Worm (Caenorhabditis elegans) whole organism, young adult: Measurements from ENCODE around the gene pals-22.

Experiments
- B0336.3 ChIP-seq: fragments of 200-800 bp; sonication (Bioruptor generic); IDR thresholded peaks from 2 replicates; pipeline ENCODE4 v1.3.6; 2022; ENCODE audit warnings: missing genetic modification characterization, missing compliant biosample characterization
- C06A6.2 ChIP-seq: fragments of 200-800 bp; sonication (Bioruptor generic); conservative IDR thresholded peaks from 2 replicates; pipeline ENCODE4 v1.3.6; 2022; ENCODE audit warnings: missing genetic modification characterization, missing compliant biosample characterization
- F10E7.11 ChIP-seq: sonication (generic microtip); optimal IDR thresholded peaks from 2 replicates; lab custom pipeline; 2017; ENCODE audit warnings: mild to moderate bottlenecking, missing genetic modification characterization, moderate library complexity, missing compliant biosample characterization
- F22D6.2 ChIP-seq: sonication (generic microtip); optimal IDR thresholded peaks from 2 replicates; lab custom pipeline; 2016; ENCODE audit warnings: mild to moderate bottlenecking, missing genetic modification characterization, missing compliant biosample characterization
- F37B4.10 ChIP-seq: fragments of 200-800 bp; sonication (Bioruptor generic); IDR thresholded peaks from 2 replicates; pipeline ENCODE4 v1.3.6; 2022; ENCODE audit warnings: missing genetic modification characterization, missing compliant biosample characterization
- F52B5.7 ChIP-seq: sonication (generic microtip); optimal IDR thresholded peaks from 2 replicates; lab custom pipeline; 2016; ENCODE audit warnings: mild to moderate bottlenecking, missing genetic modification characterization, missing compliant biosample characterization
- F57C9.4 ChIP-seq: sonication (generic microtip); optimal IDR thresholded peaks from 2 replicates; lab custom pipeline; 2017; ENCODE audit warnings: mild to moderate bottlenecking, missing genetic modification characterization, missing compliant biosample characterization
- K12H6.12 ChIP-seq: fragments of 200-800 bp; sonication (Bioruptor generic); optimal IDR thresholded peaks from 2 replicates; lab custom pipeline; 2018; ENCODE audit warnings: mild to moderate bottlenecking, missing genetic modification characterization, missing compliant biosample characterization
- Y67H2A.10 ChIP-seq: fragments of 200-800 bp; sonication (Bioruptor generic); conservative IDR thresholded peaks from 2 replicates; pipeline ENCODE4 v1.3.6; 2022; ENCODE audit warnings: missing genetic modification reagents, missing genetic modification characterization, missing compliant biosample characterization
- ZK185.1 ChIP-seq: sonication (generic microtip); optimal IDR thresholded peaks from 2 replicates; lab custom pipeline; 2016; ENCODE audit warnings: mild to moderate bottlenecking, missing genetic modification characterization, missing compliant biosample characterization; ENCODE audit not compliant: poor library complexity, severe bottlenecking
- atf-7 ChIP-seq: sonication (generic microtip); optimal IDR thresholded peaks from 2 replicates; lab custom pipeline; 2017; ENCODE audit warnings: mild to moderate bottlenecking, missing genetic modification characterization, missing compliant biosample characterization
- bed-2 ChIP-seq: fragments of 200-800 bp; sonication (Bioruptor generic); IDR thresholded peaks from 2 replicates; pipeline ENCODE4 v1.3.6; 2022; ENCODE audit warnings: missing genetic modification reagents, missing genetic modification characterization, missing compliant biosample characterization
- ceh-40 ChIP-seq: fragments of 200-800 bp; sonication (Bioruptor generic); IDR thresholded peaks from 2 replicates; pipeline ENCODE4 v1.3.6; 2022; ENCODE audit warnings: missing genetic modification characterization, missing compliant biosample characterization
- chd-7 ChIP-seq: sonication (generic microtip); optimal IDR thresholded peaks from 2 replicates; lab custom pipeline; 2016; ENCODE audit warnings: mild to moderate bottlenecking, missing genetic modification characterization, moderate library complexity, missing compliant biosample characterization
- egrh-3 ChIP-seq: fragments of 200-800 bp; sonication (Bioruptor generic); IDR thresholded peaks from 2 replicates; pipeline ENCODE4 v1.3.6; 2022; ENCODE audit warnings: missing genetic modification reagents, missing genetic modification characterization, missing compliant biosample characterization
- ets-4 ChIP-seq: fragments of 200-800 bp; sonication (Bioruptor generic); optimal IDR thresholded peaks from 2 replicates; lab custom pipeline; 2018; ENCODE audit warnings: mild to moderate bottlenecking, missing genetic modification characterization, missing compliant biosample characterization
- hrde-1 ChIP-seq: sonication (generic microtip); optimal IDR thresholded peaks from 2 replicates; lab custom pipeline; 2016; ENCODE audit warnings: missing genetic modification characterization, mild to moderate bottlenecking, missing compliant biosample characterization, moderate library complexity, missing genotype, missing genetic modification reagents, borderline replicate concordance
- hsf-1 ChIP-seq: fragments of 200-800 bp; sonication (Bioruptor generic); IDR thresholded peaks from 2 replicates; pipeline ENCODE4 v1.3.6; 2022; ENCODE audit warnings: missing genetic modification reagents, missing genetic modification characterization, missing compliant biosample characterization
- lin-26 ChIP-seq: fragments of 200-800 bp; sonication (Bioruptor generic); IDR thresholded peaks from 2 replicates; pipeline ENCODE4 v1.3.6; 2022; ENCODE audit warnings: missing genetic modification reagents, missing genetic modification characterization, missing compliant biosample characterization
- lin-35 ChIP-seq, 3 experiments: fragments of 150-350 bp in 2 of 3; sonication (generic microtip) in 1 of 3; optimal IDR thresholded peaks; 2 replicates each; lab custom pipeline; 2014 to 2018; ENCODE audit warnings: missing biosample characterization in 3 of 3, missing genetic modification characterization in 3 of 3, missing genetic modification reagents in 3 of 3
- lin-54 ChIP-seq: fragments of 200-800 bp; sonication (Bioruptor generic); optimal IDR thresholded peaks from 2 replicates; lab custom pipeline; 2018; ENCODE audit warnings: mild to moderate bottlenecking, missing genetic modification characterization, missing compliant biosample characterization
- mel-28 ChIP-seq: sonication (generic microtip); optimal IDR thresholded peaks from 2 replicates; lab custom pipeline; 2016; ENCODE audit warnings: borderline replicate concordance, mild to moderate bottlenecking, missing genetic modification characterization, missing compliant biosample characterization
- nfya-1 ChIP-seq: sonication (generic microtip); optimal IDR thresholded peaks from 2 replicates; lab custom pipeline; 2017; ENCODE audit warnings: antibody characterized with exemption, missing compliant biosample characterization, missing genetic modification characterization, borderline replicate concordance; ENCODE audit not compliant: insufficient read depth
- nhr-27 ChIP-seq: fragments of 200-800 bp; sonication (Bioruptor generic); optimal IDR thresholded peaks from 2 replicates; lab custom pipeline; 2018; ENCODE audit warnings: mild to moderate bottlenecking, missing genetic modification characterization, moderate library complexity, missing compliant biosample characterization
- nhr-80 ChIP-seq: sonication (generic microtip); optimal IDR thresholded peaks from 2 replicates; lab custom pipeline; 2016; ENCODE audit warnings: missing genetic modification characterization, missing compliant biosample characterization
- rpc-1 ChIP-seq, 2 experiments: fragments of 150-350 bp in 1 of 2; sonication (generic microtip) in 1 of 2; optimal IDR thresholded peaks; 2 replicates each; lab custom pipeline; 2014 to 2018; ENCODE audit warnings: missing biosample characterization in 1 of 2, missing genetic modification characterization in 1 of 2, missing genetic modification reagents in 1 of 2, missing genotype in 1 of 2
- snpc-4 ChIP-seq, 5 experiments: fragments of 150-350 bp in 1 of 5; sonication (generic microtip) in 4 of 5; optimal IDR thresholded peaks; 2 replicates each; lab custom pipeline; 2014 to 2018; ENCODE audit warnings: missing genetic modification characterization in 5 of 5, missing biosample characterization in 3 of 5, antibody characterized with exemption in 2 of 5, mild to moderate bottlenecking in 2 of 5, missing compliant biosample characterization in 2 of 5, missing genotype in 2 of 5, moderate library complexity in 2 of 5, missing genetic modification reagents in 1 of 5
- tbp1 ChIP-seq: fragments of 200-800 bp; sonication (Bioruptor generic); optimal IDR thresholded peaks from 2 replicates; lab custom pipeline; 2018; ENCODE audit warnings: mild to moderate bottlenecking, missing genetic modification characterization, missing compliant biosample characterization
- unc-62 ChIP-seq: fragments of 150-350 bp; optimal IDR thresholded peaks from 2 replicates; lab custom pipeline; 2014; ENCODE audit warnings: missing biosample characterization, missing genetic modification reagents, missing genetic modification characterization
- ztf-18 ChIP-seq: sonication (generic microtip); optimal IDR thresholded peaks from 2 replicates; lab custom pipeline; 2016; ENCODE audit warnings: missing genotype, mild to moderate bottlenecking, missing genetic modification characterization, missing compliant biosample characterization
- ztf-22 ChIP-seq: fragments of 200-800 bp; sonication (Bioruptor generic); optimal IDR thresholded peaks from 2 replicates; lab custom pipeline; 2018; ENCODE audit warnings: mild to moderate bottlenecking, missing genetic modification characterization, moderate library complexity, missing compliant biosample characterization
- ztf-25 ChIP-seq: fragments of 200-800 bp; sonication (Bioruptor generic); IDR thresholded peaks from 2 replicates; pipeline ENCODE4 v1.3.6; 2022; ENCODE audit warnings: missing genetic modification reagents, missing genetic modification characterization, missing compliant biosample characterization
- ztf-3 ChIP-seq: fragments of 200-800 bp; sonication (Bioruptor generic); optimal IDR thresholded peaks from 2 replicates; lab custom pipeline; 2018; ENCODE audit warnings: mild to moderate bottlenecking, missing genetic modification characterization, missing compliant biosample characterization
- ztf-6 ChIP-seq: fragments of 200-800 bp; sonication (Bioruptor generic); IDR thresholded peaks from 2 replicates; pipeline ENCODE4 v1.3.6; 2022; ENCODE audit warnings: missing genetic modification reagents, missing genetic modification characterization, missing compliant biosample characterization

The pals-22 gene

DNA sequence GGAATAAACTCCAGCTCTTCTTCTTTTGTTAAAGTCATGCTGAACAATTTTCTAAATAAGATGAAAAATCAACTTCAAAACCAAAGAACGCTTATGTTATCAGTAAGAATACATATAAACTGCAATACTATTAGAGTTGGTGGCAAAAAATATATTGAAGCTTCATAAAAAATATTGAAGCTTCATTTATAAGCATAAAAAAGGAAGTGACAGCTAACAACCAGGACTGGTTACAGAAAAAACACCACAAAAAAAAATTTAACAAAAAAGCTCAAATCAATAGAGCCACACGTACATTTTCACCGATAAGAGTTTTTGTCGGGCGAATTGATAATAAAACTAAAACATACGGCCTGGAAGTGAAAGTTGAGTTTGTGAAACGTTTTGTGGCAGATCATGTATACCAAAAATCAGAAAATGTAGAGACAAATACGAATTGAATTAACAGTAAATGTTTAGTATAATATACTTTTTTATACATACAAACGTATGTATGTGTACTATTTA lies 15.4 kb downstream of the pals-22 start, which contains the start of gene sqst-5:
Gene sqst-5 (minus strand): TSS at position 51 of the 507 bp plus-strand sequence.
- TF ChIP-seq nhr-27 (tag; lab: Kevin White, UChicago) = no peak
- TF ChIP-seq nhr-80 = peak; percentile 69

- TF ChIP-seq ztf-6 (GFP tag; lab: Robert Waterston, UW) (no peak), C06A6.2 (GFP tag; lab: Robert Waterston, UW) (no peak), B0336.3 (no peak), bed-2 (no peak), ztf-3 (GFP tag; lab: Kevin White, UChicago) (no peak), lin-35 (GFP tag; optimal IDR thresholded peaks at IDR 0.05; lab: Kevin White, UChicago) (no peak), egrh-3 (no peak), nfya-1 (tag; lab: Kevin White, UChicago) (no peak), rpc-1 (optimal IDR thresholded peaks at IDR 0.05; lab: Kevin White, UChicago) (no peak), rpc-1 (tag; optimal IDR thresholded peaks at IDR 0.05; lab: Kevin White, UChicago) (no peak), mel-28 (no peak), hsf-1 (no peak), atf-7 (no peak), F10E7.11 (tag; lab: Kevin White, UChicago) (no peak), ztf-18 (no peak), F57C9.4 (no peak), ceh-40 (GFP tag; lab: Robert Waterston, UW) (no peak), Y67H2A.10 (no peak), ztf-22 (GFP tag; lab: Kevin White, UChicago) (no peak), unc-62 (no peak)
Measured at ce11 chrIII:149132-149531, 16.9 kb downstream of the pals-22 start.

ce11 chrIII:151084-151483 lies 18.9 kb downstream of the pals-22 start:
- TF ChIP-seq ztf-25 (no peak), F37B4.10 (GFP tag; lab: Robert Waterston, UW) (0 out of 2 replicates have a peak, but pooled peaks have one; percentile 51), F52B5.7 (tag; lab: Kevin White, UChicago) (no peak), hrde-1 (tag; lab: Kevin White, UChicago) (no peak), ceh-40 (GFP tag; lab: Robert Waterston, UW) (no peak), lin-35 (GFP tag; optimal IDR thresholded peaks at IDR 0.05; lab: Kevin White, UChicago) (no peak), chd-7 (tag; lab: Kevin White, UChicago) (no peak), lin-54 (no peak), ztf-6 (GFP tag; lab: Robert Waterston, UW) (0 out of 2 replicates have a peak, but pooled peaks have one; percentile 12), K12H6.12 (tag; lab: Kevin White, UChicago) (no peak), snpc-4 (GFP tag; optimal IDR thresholded peaks at IDR 0.05; lab: Kevin White, UChicago) (no peak), snpc-4 (tag; optimal IDR thresholded peaks at IDR 0.05; lab: Kevin White, UChicago) (peak in 2 of 4 experiments; percentile 67 to 85), F22D6.2 (tag; lab: Kevin White, UChicago) (no peak), lin-26 (GFP tag; lab: Robert Waterston, UW) (0 out of 2 replicates have a peak, but pooled peaks have one; percentile 30), Y67H2A.10 (no peak)

- TF ChIP-seq atf-7 (peak; percentile 40), ZK185.1 (tag; lab: Kevin White, UChicago) (no peak), tbp1 (GFP tag; lab: Kevin White, UChicago) (peak; percentile 5), ztf-22 (GFP tag; lab: Kevin White, UChicago) (peak; percentile 52), nhr-80 (peak; percentile 96), ets-4 (GFP tag; lab: Kevin White, UChicago) (peak; percentile 19)
Measured at ce11 chrIII:154168-154567, 21.9 kb downstream of the pals-22 start.
